Fruit fly (Drosophila melanogaster) whole organism, prepupa: Measurements from ENCODE around the gene Coa8.

Experiments
- Blimp-1 ChIP-seq: fragments of 200-800 bp; sonication (Bioruptor generic); optimal IDR thresholded peaks from 3 replicates; lab custom pipeline; 2017; ENCODE audit warnings: missing biosample characterization, missing genetic modification characterization, mild to moderate bottlenecking, moderate library complexity, missing genetic modification reagents
- CG10631 ChIP-seq: fragments of 200-800 bp; sonication (Bioruptor generic); optimal IDR thresholded peaks from 2 replicates; lab custom pipeline; 2016; ENCODE audit warnings: missing biosample characterization, missing genetic modification characterization
- CG10669 ChIP-seq: fragments of 200-800 bp; sonication (Bioruptor generic); optimal IDR thresholded peaks from 3 replicates; lab custom pipeline; 2018; ENCODE audit warnings: missing biosample characterization, mild to moderate bottlenecking, missing genetic modification characterization, moderate library complexity
- CG11294 ChIP-seq: fragments of 200-800 bp; sonication (Bioruptor generic); IDR thresholded peaks from 2 replicates; pipeline ENCODE4 v1.3.6; 2022; ENCODE audit warnings: missing biosample characterization, missing genetic modification characterization
- CG1621 ChIP-seq: fragments of 200-800 bp; sonication (Bioruptor generic); optimal IDR thresholded peaks from 3 replicates; lab custom pipeline; 2018; ENCODE audit warnings: missing biosample characterization, mild to moderate bottlenecking, missing genetic modification characterization
- CG16779 ChIP-seq: fragments of 200-800 bp; sonication (Bioruptor generic); optimal IDR thresholded peaks from 3 replicates; lab custom pipeline; 2017; ENCODE audit warnings: missing biosample characterization, mild to moderate bottlenecking, missing genetic modification characterization
- CG3032 ChIP-seq: fragments of 200-800 bp; optimal IDR thresholded peaks from 2 replicates; lab custom pipeline; 2019; ENCODE audit warnings: missing biosample characterization, mild to moderate bottlenecking, missing genetic modification characterization, moderate library complexity
- CG31627 ChIP-seq: fragments of 200-800 bp; sonication (Bioruptor generic); optimal IDR thresholded peaks from 3 replicates; lab custom pipeline; 2016; ENCODE audit warnings: missing biosample characterization, missing genetic modification characterization
- CG32006 ChIP-seq: fragments of 200-800 bp; sonication (Bioruptor generic); optimal IDR thresholded peaks from 3 replicates; lab custom pipeline; 2017; ENCODE audit warnings: missing biosample characterization, mild to moderate bottlenecking, missing genetic modification characterization
- CG34406 ChIP-seq: fragments of 200-800 bp; sonication (Bioruptor generic); optimal IDR thresholded peaks from 3 replicates; lab custom pipeline; 2016; ENCODE audit warnings: missing biosample characterization, missing genetic modification characterization
- CG3919 ChIP-seq: fragments of 200-800 bp; sonication (Bioruptor generic); optimal IDR thresholded peaks from 3 replicates; lab custom pipeline; 2016; ENCODE audit warnings: missing biosample characterization, missing genetic modification characterization
- CG6163 ChIP-seq: fragments of 200-800 bp; sonication (Bioruptor generic); IDR thresholded peaks from 3 replicates; pipeline ENCODE4 v1.3.6; 2022; ENCODE audit warnings: missing biosample characterization, missing genetic modification characterization
- CG6276 ChIP-seq: fragments of 200-800 bp; sonication (Bioruptor generic); optimal IDR thresholded peaks from 2 replicates; lab custom pipeline; 2017; ENCODE audit warnings: missing biosample characterization, mild to moderate bottlenecking, missing genetic modification characterization
- CG6792 ChIP-seq: fragments of 200-800 bp; sonication (Bioruptor generic); optimal IDR thresholded peaks from 3 replicates; lab custom pipeline; 2016; ENCODE audit warnings: missing biosample characterization, missing genetic modification characterization
- CG6808 ChIP-seq: fragments of 200-800 bp; sonication (Bioruptor generic); optimal IDR thresholded peaks from 3 replicates; lab custom pipeline; 2017; ENCODE audit warnings: missing biosample characterization, missing genetic modification characterization, mild to moderate bottlenecking, moderate library complexity, missing genetic modification reagents
- CG6854 ChIP-seq: fragments of 200-800 bp; sonication (Bioruptor generic); optimal IDR thresholded peaks from 2 replicates; lab custom pipeline; 2017; ENCODE audit warnings: missing biosample characterization, mild to moderate bottlenecking, missing genetic modification characterization
- CG8119 ChIP-seq: fragments of 200-800 bp; sonication (Bioruptor generic); IDR thresholded peaks from 3 replicates; pipeline ENCODE4 v1.3.6; 2022; ENCODE audit warnings: missing biosample characterization, missing genetic modification characterization
- CG8319 ChIP-seq: fragments of 200-800 bp; sonication (Bioruptor generic); optimal IDR thresholded peaks from 3 replicates; lab custom pipeline; 2016; ENCODE audit warnings: missing biosample characterization, missing genetic modification characterization
- CG8632 ChIP-seq: fragments of 200-800 bp; sonication (Bioruptor generic); optimal IDR thresholded peaks from 3 replicates; lab custom pipeline; 2016; ENCODE audit warnings: missing biosample characterization, missing genetic modification characterization
- Eip75B ChIP-seq: fragments of 200-800 bp; sonication (Bioruptor generic); optimal IDR thresholded peaks from 3 replicates; lab custom pipeline; 2016; ENCODE audit warnings: missing biosample characterization, missing genetic modification characterization
- Eip78C ChIP-seq: fragments of 200-800 bp; sonication (Bioruptor generic); peaks from one replicate; lab custom pipeline; 2016; ENCODE audit warnings: missing biosample characterization, missing genetic modification characterization
- Ets21C ChIP-seq: fragments of 200-800 bp; sonication (Bioruptor generic); optimal IDR thresholded peaks from 3 replicates; lab custom pipeline; 2016; ENCODE audit warnings: missing biosample characterization, missing genetic modification characterization
- Ets96B ChIP-seq: fragments of 200-800 bp; optimal IDR thresholded peaks from 2 replicates; lab custom pipeline; 2019; ENCODE audit warnings: missing biosample characterization, mild to moderate bottlenecking, missing genetic modification characterization, moderate library complexity
- Gug ChIP-seq: fragments of 200-800 bp; sonication (Bioruptor generic); IDR thresholded peaks from 2 replicates; pipeline ENCODE4 v1.3.6; 2022; ENCODE audit warnings: missing biosample characterization, missing genetic modification characterization
- Hr39 ChIP-seq: fragments of 200-800 bp; sonication (Bioruptor generic); optimal IDR thresholded peaks from 2 replicates; lab custom pipeline; 2016; ENCODE audit warnings: missing biosample characterization, missing genetic modification characterization
- Hr4 ChIP-seq: fragments of 200-800 bp; sonication (Bioruptor generic); optimal IDR thresholded peaks from 3 replicates; lab custom pipeline; 2016; ENCODE audit warnings: missing biosample characterization, missing genetic modification characterization
- Lpt ChIP-seq: fragments of 200-800 bp; sonication (Bioruptor generic); optimal IDR thresholded peaks from 3 replicates; lab custom pipeline; 2016; ENCODE audit warnings: missing biosample characterization, missing genetic modification characterization
- Met ChIP-seq: fragments of 200-800 bp; sonication (Bioruptor generic); optimal IDR thresholded peaks from 3 replicates; lab custom pipeline; 2016; ENCODE audit warnings: missing biosample characterization, missing genetic modification characterization
- OdsH ChIP-seq: fragments of 200-800 bp; sonication (Bioruptor generic); optimal IDR thresholded peaks from 3 replicates; lab custom pipeline; 2016; ENCODE audit warnings: missing biosample characterization, missing genetic modification characterization
- Smox ChIP-seq: fragments of 200-800 bp; sonication (Bioruptor generic); optimal IDR thresholded peaks from 3 replicates; lab custom pipeline; 2016; ENCODE audit warnings: missing biosample characterization, missing genetic modification characterization
- Sox102F ChIP-seq: fragments of 200-800 bp; sonication (Bioruptor generic); optimal IDR thresholded peaks from 2 replicates; lab custom pipeline; 2016; ENCODE audit warnings: missing biosample characterization, mild to moderate bottlenecking, missing genetic modification characterization
- Sox14 ChIP-seq: fragments of 200-800 bp; sonication (Bioruptor generic); optimal IDR thresholded peaks from 3 replicates; lab custom pipeline; 2016; ENCODE audit warnings: missing biosample characterization, missing genetic modification characterization
- Sox15 ChIP-seq: fragments of 200-800 bp; sonication (Bioruptor generic); optimal IDR thresholded peaks from 3 replicates; lab custom pipeline; 2016; ENCODE audit warnings: missing biosample characterization, missing genetic modification characterization
- achi ChIP-seq: fragments of 200-800 bp; sonication (Bioruptor generic); optimal IDR thresholded peaks from 3 replicates; lab custom pipeline; 2016; ENCODE audit warnings: missing biosample characterization, missing genetic modification characterization
- acj6 ChIP-seq: fragments of 200-800 bp; sonication (Bioruptor generic); optimal IDR thresholded peaks from 3 replicates; lab custom pipeline; 2016; ENCODE audit warnings: missing biosample characterization, missing genetic modification characterization
- cyc ChIP-seq: fragments of 200-800 bp; sonication (Bioruptor generic); optimal IDR thresholded peaks from 3 replicates; lab custom pipeline; 2016; ENCODE audit warnings: missing biosample characterization, missing genetic modification characterization
- dsx ChIP-seq: fragments of 200-800 bp; optimal IDR thresholded peaks from 3 replicates; lab custom pipeline; 2019; ENCODE audit warnings: missing biosample characterization, mild to moderate bottlenecking, missing genetic modification characterization, moderate library complexity; ENCODE audit not compliant: poor library complexity, severe bottlenecking
- eg ChIP-seq: fragments of 200-800 bp; sonication (Bioruptor generic); IDR thresholded peaks from 3 replicates; pipeline ENCODE4 v1.3.6; 2022; ENCODE audit warnings: missing biosample characterization, missing genetic modification characterization
- esn ChIP-seq: fragments of 200-800 bp; sonication (Bioruptor generic); optimal IDR thresholded peaks from 2 replicates; lab custom pipeline; 2016; ENCODE audit warnings: missing biosample characterization, mild to moderate bottlenecking, missing genetic modification characterization, moderate library complexity
- fd59A ChIP-seq: fragments of 200-800 bp; sonication (Bioruptor generic); optimal IDR thresholded peaks from 2 replicates; lab custom pipeline; 2017; ENCODE audit warnings: missing biosample characterization, mild to moderate bottlenecking, missing genetic modification characterization, missing genetic modification reagents
- fkh ChIP-seq: fragments of 200-800 bp; sonication (Bioruptor generic); optimal IDR thresholded peaks from 3 replicates; lab custom pipeline; 2017; ENCODE audit warnings: missing biosample characterization, mild to moderate bottlenecking, missing genetic modification characterization, moderate library complexity
- lz ChIP-seq: fragments of 200-800 bp; sonication (Bioruptor generic); optimal IDR thresholded peaks from 3 replicates; lab custom pipeline; 2016; ENCODE audit warnings: missing biosample characterization, missing genetic modification characterization
- pdm3 ChIP-seq: fragments of 200-800 bp; sonication (Bioruptor generic); optimal IDR thresholded peaks from 3 replicates; lab custom pipeline; 2016; ENCODE audit warnings: missing biosample characterization, missing genetic modification characterization
- spab ChIP-seq: fragments of 200-800 bp; sonication (Bioruptor generic); optimal IDR thresholded peaks from 2 replicates; lab custom pipeline; 2017; ENCODE audit warnings: missing biosample characterization, mild to moderate bottlenecking, missing genetic modification characterization, missing genetic modification reagents
- svp ChIP-seq: fragments of 200-800 bp; sonication (Bioruptor generic); peaks from one replicate; lab custom pipeline; 2016; ENCODE audit warnings: missing biosample characterization, missing genetic modification characterization
- topi ChIP-seq: fragments of 200-800 bp; sonication (Bioruptor generic); optimal IDR thresholded peaks from 3 replicates; lab custom pipeline; 2016; ENCODE audit warnings: missing biosample characterization, missing genetic modification characterization
- vri ChIP-seq: fragments of 200-800 bp; sonication (Bioruptor generic); optimal IDR thresholded peaks from 3 replicates; lab custom pipeline; 2016; ENCODE audit warnings: missing biosample characterization, mild to moderate bottlenecking, missing genetic modification characterization

Coa8 gene

dm6 chrX:1880139-1880556 lies at the start of gene Coa8:
Coa8 (plus strand) TSS chrX:1880282.
- TF ChIP-seq spab (GFP tag; lab: Kevin White, UChicago) (no peak), Ets21C (GFP tag; lab: Kevin White, UChicago) (peak; percentile 2), Eip78C (GFP tag; lab: Kevin White, UChicago) (peak; percentile 70), CG3919 (peak; percentile 40), Hr39 (peak; percentile 54), Ets96B (tag; lab: Kevin White, UChicago) (peak; percentile 10), fkh (GFP tag; lab: Kevin White, UChicago) (no peak), CG1621 (tag; lab: Kevin White, UChicago) (no peak), CG3032 (tag; lab: Kevin White, UChicago) (peak; percentile 48), Met (GFP tag; lab: Kevin White, UChicago) (no peak), CG6163 (GFP tag; lab: Robert Waterston, UW) (peak; percentile 46; the same call in 2 of the 3 replicates), eg (GFP tag; lab: Robert Waterston, UW) (peak; percentile 59; the same call in 2 of the 3 replicates), vri (GFP tag; lab: Kevin White, UChicago) (no peak), Smox (peak; percentile 33), acj6 (GFP tag; lab: Kevin White, UChicago) (peak; percentile 45), CG31627 (GFP tag; lab: Kevin White, UChicago) (peak; percentile 41), CG16779 (tag; lab: Kevin White, UChicago) (no peak), pdm3 (GFP tag; lab: Kevin White, UChicago) (no peak), Sox14 (GFP tag; lab: Kevin White, UChicago) (peak; percentile 40), achi (peak; percentile 25), esn (GFP tag; lab: Kevin White, UChicago) (peak; percentile 42), Lpt (GFP tag; lab: Kevin White, UChicago) (no peak), CG6792 (GFP tag; lab: Kevin White, UChicago) (peak; percentile 7), svp (GFP tag; lab: Kevin White, UChicago) (peak; percentile 14), Gug (0 out of 2 replicates have a peak, but pooled peaks have one; percentile 29), topi (peak; percentile 43), CG32006 (GFP tag; lab: Kevin White, UChicago) (peak; percentile 33), CG11294 (0 out of 2 replicates have a peak, but pooled peaks have one; percentile 29), CG6276 (GFP tag; lab: Kevin White, UChicago) (no peak), lz (GFP tag; lab: Kevin White, UChicago) (peak; percentile 41), cyc (peak; percentile 43), Sox15 (GFP tag; lab: Kevin White, UChicago) (peak; percentile 5)

dm6 chrX:1830396-1831218 lies 49.5 kb upstream of the Coa8 start:
- TF ChIP-seq Sox15 (GFP tag; lab: Kevin White, UChicago) = peak; percentile 93
- peak; percentile 99 for TF ChIP-seq Eip78C (GFP tag; lab: Kevin White, UChicago)
- peak; percentile 94 for TF ChIP-seq CG6854 (GFP tag; lab: Kevin White, UChicago)
- TF ChIP-seq CG16779 (tag; lab: Kevin White, UChicago) = peak; percentile 96
- peak; percentile 98 for TF ChIP-seq OdsH
- peak; percentile 99 for TF ChIP-seq Hr4 (GFP tag; lab: Kevin White, UChicago)
- TF ChIP-seq CG8632 = peak; percentile 98
- peak; percentile 92 for TF ChIP-seq fd59A (GFP tag; lab: Kevin White, UChicago)
- peak; percentile 99 for TF ChIP-seq CG6163 (GFP tag; lab: Robert Waterston, UW)
- TF ChIP-seq CG3919 = peak; percentile 99
- peak; percentile 97 for TF ChIP-seq CG8319 (GFP tag; lab: Kevin White, UChicago)
- peak; percentile 97 for TF ChIP-seq Ets21C (GFP tag; lab: Kevin White, UChicago)
- TF ChIP-seq Blimp-1 (GFP tag; lab: Kevin White, UChicago) = peak; percentile 90
- peak; percentile 99 for TF ChIP-seq eg (GFP tag; lab: Robert Waterston, UW)
- peak; percentile 99 for TF ChIP-seq esn (GFP tag; lab: Kevin White, UChicago)
- TF ChIP-seq Eip75B (GFP tag; lab: Kevin White, UChicago) = peak; percentile 99
- TF ChIP-seq CG6808 (GFP tag; lab: Kevin White, UChicago) = peak; percentile 94
- TF ChIP-seq CG10631 (GFP tag; lab: Kevin White, UChicago) = peak; percentile 98
- peak; percentile 98 for TF ChIP-seq CG6276 (GFP tag; lab: Kevin White, UChicago)
- TF ChIP-seq fkh (GFP tag; lab: Kevin White, UChicago) = peak; percentile 88
- peak; percentile 98 for TF ChIP-seq Hr39
- TF ChIP-seq CG10669 (GFP tag; lab: Kevin White, UChicago) = peak; percentile 98
- TF ChIP-seq Sox102F (GFP tag; lab: Kevin White, UChicago) = peak; percentile 98
- peak; percentile 99 for TF ChIP-seq Sox14 (GFP tag; lab: Kevin White, UChicago)
- peak; percentile 98 for TF ChIP-seq CG1621 (tag; lab: Kevin White, UChicago)
- peak; percentile 98 for TF ChIP-seq Ets96B (tag; lab: Kevin White, UChicago)
- TF ChIP-seq CG34406 = peak; percentile 97
- peak; percentile 98 for TF ChIP-seq CG8119 (GFP tag; lab: Robert Waterston, UW)
- TF ChIP-seq dsx = peak; percentile 96
